Worm (Caenorhabditis elegans) whole organism, L2 larva: ENCODE measurements around the gene C27F2.4.

Experiments used
- C34F6.9 ChIP-seq: fragments of 150-350 bp; optimal IDR thresholded peaks from 2 replicates; lab custom pipeline; 2014; ENCODE audit warnings: missing biosample characterization, missing genetic modification characterization
- F13H6.1 ChIP-seq: sonication (generic microtip); optimal IDR thresholded peaks from 2 replicates; lab custom pipeline; 2016; ENCODE audit warnings: missing genetic modification characterization, missing compliant biosample characterization
- ZK546.5 ChIP-seq: sonication (generic microtip); optimal IDR thresholded peaks from 2 replicates; lab custom pipeline; 2017; ENCODE audit warnings: missing biosample characterization, missing genetic modification characterization
- alr-1 ChIP-seq: fragments of 150-350 bp; optimal IDR thresholded peaks from 2 replicates; lab custom pipeline; 2014; ENCODE audit warnings: missing biosample characterization, missing genetic modification characterization
- aly-2 ChIP-seq: fragments of 150-350 bp; optimal IDR thresholded peaks from 2 replicates; lab custom pipeline; 2014; ENCODE audit warnings: missing biosample characterization, missing genetic modification characterization
- ama-1 ChIP-seq: fragments of 150-350 bp; optimal IDR thresholded peaks from 2 replicates; lab custom pipeline; 2018; ENCODE audit warnings: inconsistent platforms
- ceh-16 ChIP-seq: fragments of 150-350 bp; optimal IDR thresholded peaks from 2 replicates; lab custom pipeline; 2014; ENCODE audit warnings: missing biosample characterization, missing genetic modification characterization
- ceh-82 ChIP-seq: fragments of 150-350 bp; optimal IDR thresholded peaks from 2 replicates; lab custom pipeline; 2014; ENCODE audit warnings: missing biosample characterization, missing genetic modification characterization
- crh-2 ChIP-seq: sonication (generic microtip); optimal IDR thresholded peaks from 2 replicates; lab custom pipeline; 2017; ENCODE audit warnings: missing biosample characterization, missing genetic modification characterization
- dmd-4 ChIP-seq: sonication (generic microtip); optimal IDR thresholded peaks from 2 replicates; lab custom pipeline; 2017; ENCODE audit warnings: missing biosample characterization, missing genetic modification characterization
- egl-27 ChIP-seq: sonication (generic microtip); optimal IDR thresholded peaks from 3 replicates; lab custom pipeline; 2017; ENCODE audit warnings: missing biosample characterization, missing genetic modification reagents, missing genetic modification characterization
- elt-3 ChIP-seq: sonication (generic microtip); optimal IDR thresholded peaks from 2 replicates; lab custom pipeline; 2017; ENCODE audit warnings: missing biosample characterization, missing genetic modification characterization
- fos-1 ChIP-seq: fragments of 150-350 bp; optimal IDR thresholded peaks from 2 replicates; lab custom pipeline; 2014; ENCODE audit warnings: missing biosample characterization, missing genetic modification characterization
- gmeb-1 ChIP-seq: fragments of 150-350 bp; optimal IDR thresholded peaks from 2 replicates; lab custom pipeline; 2014; ENCODE audit warnings: missing biosample characterization, missing genetic modification characterization
- lin-13 ChIP-seq: fragments of 150-350 bp; optimal IDR thresholded peaks from 2 replicates; lab custom pipeline; 2014; ENCODE audit warnings: missing biosample characterization, missing genetic modification reagents, missing genetic modification characterization
- lsy-2 ChIP-seq, 2 experiments: fragments of 150-350 bp in 1 of 2; sonication (generic microtip) in 1 of 2; optimal IDR thresholded peaks; 2 replicates each; lab custom pipeline; 2014 to 2017; ENCODE audit warnings: missing biosample characterization in 2 of 2, missing genetic modification characterization in 2 of 2
- mdl-1 ChIP-seq, 2 experiments: fragments of 150-350 bp in 1 of 2; sonication (generic microtip) in 1 of 2; optimal IDR thresholded peaks; 2 replicates each; lab custom pipeline; 2017; ENCODE audit warnings: missing biosample characterization in 2 of 2, missing genetic modification characterization in 2 of 2
- nhr-10 ChIP-seq: sonication (generic microtip); optimal IDR thresholded peaks from 2 replicates; lab custom pipeline; 2017; ENCODE audit warnings: missing biosample characterization, missing genetic modification characterization
- nhr-11 ChIP-seq: fragments of 150-350 bp; optimal IDR thresholded peaks from 2 replicates; lab custom pipeline; 2014; ENCODE audit warnings: missing biosample characterization, missing genetic modification characterization
- nhr-12 ChIP-seq: fragments of 150-350 bp; optimal IDR thresholded peaks from 2 replicates; lab custom pipeline; 2014; ENCODE audit warnings: missing biosample characterization, missing genetic modification characterization
- nhr-129 ChIP-seq: fragments of 150-350 bp; optimal IDR thresholded peaks from 2 replicates; lab custom pipeline; 2014; ENCODE audit warnings: missing biosample characterization, missing genetic modification characterization
- nhr-21 ChIP-seq: fragments of 150-350 bp; optimal IDR thresholded peaks from 2 replicates; lab custom pipeline; 2014; ENCODE audit warnings: missing biosample characterization, missing genetic modification characterization
- nhr-237 ChIP-seq: fragments of 150-350 bp; optimal IDR thresholded peaks from 2 replicates; lab custom pipeline; 2014; ENCODE audit warnings: missing biosample characterization, missing genetic modification characterization
- nhr-25 ChIP-seq: fragments of 150-350 bp; sonication (generic microtip); optimal IDR thresholded peaks from 3 replicates; lab custom pipeline; 2014; ENCODE audit warnings: missing biosample characterization, missing genetic modification characterization
- nhr-6 ChIP-seq: fragments of 150-350 bp; optimal IDR thresholded peaks from 2 replicates; lab custom pipeline; 2014; ENCODE audit warnings: missing biosample characterization, missing genetic modification characterization
- peb-1 ChIP-seq: fragments of 150-350 bp; optimal IDR thresholded peaks from 2 replicates; lab custom pipeline; 2014; ENCODE audit warnings: missing biosample characterization, missing genetic modification characterization
- sem-4 ChIP-seq: fragments of 150-350 bp; optimal IDR thresholded peaks from 2 replicates; lab custom pipeline; 2014; ENCODE audit warnings: missing biosample characterization, missing genetic modification reagents, missing genetic modification characterization
- skn-1 ChIP-seq: sonication (generic microtip); optimal IDR thresholded peaks from 2 replicates; lab custom pipeline; 2017; ENCODE audit warnings: missing biosample characterization, missing genetic modification characterization
- sma-3 ChIP-seq: sonication (generic microtip); optimal IDR thresholded peaks from 2 replicates; lab custom pipeline; 2016; ENCODE audit warnings: missing genetic modification reagents, missing genetic modification characterization, missing compliant biosample characterization
- sma-9 ChIP-seq, 2 experiments: fragments of 150-350 bp in 1 of 2; sonication (generic microtip) in 1 of 2; optimal IDR thresholded peaks; 2 replicates each; lab custom pipeline; 2014 to 2016; ENCODE audit warnings: missing genetic modification characterization in 2 of 2, mild to moderate bottlenecking in 1 of 2, missing biosample characterization in 1 of 2, missing compliant biosample characterization in 1 of 2, missing genetic modification reagents in 1 of 2, moderate library complexity in 1 of 2
- unc-55 ChIP-seq: fragments of 150-350 bp; sonication (generic microtip); optimal IDR thresholded peaks from 3 replicates; lab custom pipeline; 2014; ENCODE audit warnings: missing biosample characterization, missing genetic modification reagents, missing genetic modification characterization
- unc-62 ChIP-seq: fragments of 150-350 bp; optimal IDR thresholded peaks from 2 replicates; lab custom pipeline; 2014; ENCODE audit warnings: missing biosample characterization, missing genetic modification reagents, missing genetic modification characterization
- zag-1 ChIP-seq: fragments of 150-350 bp; optimal IDR thresholded peaks from 2 replicates; lab custom pipeline; 2014; ENCODE audit warnings: missing biosample characterization, missing genetic modification characterization
- ztf-4 ChIP-seq: fragments of 150-350 bp; optimal IDR thresholded peaks from 2 replicates; lab custom pipeline; 2014; ENCODE audit warnings: missing biosample characterization, missing genetic modification characterization

Gene C27F2.4

ce11 chrIII:4912317-4912716 lies 47.8 kb downstream of the C27F2.4 start, which contains the start of the genes F26F4.9 and cee-1:
TSS of gene F26F4.9 (minus strand) at chrIII:4912521.
TSS of gene cee-1 (plus strand) at chrIII:4912699.
- no peak for TF ChIP-seq egl-27
- TF ChIP-seq C34F6.9 (tag; lab: Kevin White, UChicago): peak; percentile 68
- TF ChIP-seq gmeb-1: peak; percentile 53
- TF ChIP-seq lin-13 (GFP tag; lab: Kevin White, UChicago): peak; percentile 41
- TF ChIP-seq sma-3 (GFP tag; lab: Kevin White, UChicago): peak; percentile 75
- TF ChIP-seq nhr-129 (tag; lab: Kevin White, UChicago): no peak
- TF ChIP-seq crh-2 (tag; lab: Kevin White, UChicago): peak; percentile 66
- TF ChIP-seq fos-1 (tag; lab: Kevin White, UChicago): peak; percentile 11
- TF ChIP-seq sma-9 (GFP tag; optimal IDR thresholded peaks at IDR 0.05; lab: Kevin White, UChicago): peak; percentile 67
- TF ChIP-seq sma-9 (tag; optimal IDR thresholded peaks at IDR 0.05; lab: Kevin White, UChicago): no peak
- TF ChIP-seq peb-1 (tag; lab: Kevin White, UChicago): no peak
- peak; percentile 74 for TF ChIP-seq unc-55 (GFP tag; lab: Kevin White, UChicago)
- TF ChIP-seq F13H6.1: peak; percentile 68
- peak; percentile 43 to 73 for TF ChIP-seq lsy-2 (tag; optimal IDR thresholded peaks at IDR 0.05; lab: Kevin White, UChicago)
- peak; percentile 44 for TF ChIP-seq nhr-25 (tag; lab: Kevin White, UChicago)

ce11 chrIII:4910956-4911355 lies 49.1 kb downstream of the C27F2.4 start, which contains the start of gene F26F4.2:
TSS of gene F26F4.2 (plus strand) at chrIII:4911256.
- no peak for TF ChIP-seq dmd-4 (tag; lab: Kevin White, UChicago)
- TF ChIP-seq ceh-16: no peak
- TF ChIP-seq nhr-10 (tag; lab: Kevin White, UChicago): no peak
- no peak for TF ChIP-seq ceh-82 (tag; lab: Kevin White, UChicago)
- no peak for TF ChIP-seq sma-3 (GFP tag; lab: Kevin White, UChicago)
- no peak for TF ChIP-seq elt-3 (tag; lab: Kevin White, UChicago)
- no peak for TF ChIP-seq aly-2 (tag; lab: Kevin White, UChicago)
- no peak for TF ChIP-seq nhr-21 (tag; lab: Kevin White, UChicago)
- TF ChIP-seq crh-2 (tag; lab: Kevin White, UChicago): no peak
- TF ChIP-seq nhr-237: no peak
- TF ChIP-seq nhr-6 (tag; lab: Kevin White, UChicago): no peak
- TF ChIP-seq skn-1 (tag; lab: Kevin White, UChicago): no peak
- no peak for TF ChIP-seq unc-62 (GFP tag; lab: Kevin White, UChicago)
- no peak for TF ChIP-seq lin-13 (GFP tag; lab: Kevin White, UChicago)
- TF ChIP-seq nhr-11 (tag; lab: Kevin White, UChicago): no peak
- TF ChIP-seq, all 48 proteins: peak for 0

ce11 chrIII:4909938-4910337 lies 50.2 kb downstream of the C27F2.4 start, which contains the start of gene F26F4.12:
TSS of gene F26F4.12 (minus strand) at chrIII:4910038.
- TF ChIP-seq C34F6.9 (tag; lab: Kevin White, UChicago) (no peak), nhr-21 (tag; lab: Kevin White, UChicago) (no peak), zag-1 (no peak), sem-4 (tag; lab: Kevin White, UChicago) (no peak), skn-1 (tag; lab: Kevin White, UChicago) (no peak), nhr-10 (tag; lab: Kevin White, UChicago) (no peak), nhr-12 (tag; lab: Kevin White, UChicago) (no peak), ama-1 (lab: Kevin White, UChicago) (no peak), mdl-1 (tag; optimal IDR thresholded peaks at IDR 0.05; lab: Kevin White, UChicago) (no peak), elt-3 (tag; lab: Kevin White, UChicago) (no peak), lin-13 (GFP tag; lab: Kevin White, UChicago) (no peak), crh-2 (tag; lab: Kevin White, UChicago) (no peak), dmd-4 (tag; lab: Kevin White, UChicago) (no peak), ztf-4 (tag; lab: Kevin White, UChicago) (no peak), ZK546.5 (tag; lab: Kevin White, UChicago) (no peak), alr-1 (tag; lab: Kevin White, UChicago) (no peak), unc-55 (GFP tag; lab: Kevin White, UChicago) (no peak), ceh-82 (tag; lab: Kevin White, UChicago) (no peak)
